Worm (Caenorhabditis elegans) whole organism, early embryonic: Measurements from ENCODE around the gene letm-1.

ENCODE experiments used
- F13C5.2 ChIP-seq: sonication (generic microtip); optimal IDR thresholded peaks from 2 replicates; lab custom pipeline; 2017; ENCODE audit warnings: mild to moderate bottlenecking, missing genetic modification characterization, inconsistent platforms, missing compliant biosample characterization
- ama-1 ChIP-seq: fragments of 150-350 bp; optimal IDR thresholded peaks from 2 replicates; lab custom pipeline; 2014
- ceh-13 ChIP-seq: fragments of 200-800 bp; sonication (Bioruptor generic); optimal IDR thresholded peaks from 2 replicates; lab custom pipeline; 2018; ENCODE audit warnings: mild to moderate bottlenecking, missing genetic modification characterization, missing compliant biosample characterization
- flt-1 ChIP-seq: fragments of 200-800 bp; sonication (Bioruptor generic); IDR thresholded peaks from 2 replicates; pipeline ENCODE4 v1.3.6; 2022; ENCODE audit warnings: missing genetic modification characterization, missing compliant biosample characterization
- hmg-4 ChIP-seq: fragments of 200-800 bp; sonication (Bioruptor generic); optimal IDR thresholded peaks from 2 replicates; lab custom pipeline; 2018; ENCODE audit warnings: mild to moderate bottlenecking, missing genetic modification characterization, missing compliant biosample characterization
- hnd-1 ChIP-seq: sonication (generic microtip); optimal IDR thresholded peaks from 2 replicates; lab custom pipeline; 2016; ENCODE audit warnings: missing genetic modification characterization, missing compliant biosample characterization

DNA sequence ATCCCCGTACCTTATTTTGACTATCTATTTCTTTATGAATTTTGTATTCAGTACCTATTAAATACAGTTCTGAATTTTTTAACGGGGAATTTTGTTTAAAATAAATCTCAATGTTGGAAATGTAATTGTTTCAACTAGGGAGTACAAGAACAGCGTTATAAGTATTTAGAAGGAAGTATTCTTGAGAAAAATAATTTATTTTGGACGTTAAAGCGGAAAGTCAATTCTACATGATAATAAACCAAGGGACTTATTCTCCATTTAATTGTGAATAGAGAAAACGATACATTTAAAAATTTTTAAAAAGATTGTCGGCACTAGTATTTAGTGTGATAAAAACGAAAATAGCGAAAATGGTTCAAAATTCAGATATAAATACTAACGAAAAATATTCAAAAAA is 8.1 kb downstream of the letm-1 start:
- TF ChIP-seq ama-1 (no peak), flt-1 (GFP tag; lab: Robert Waterston, UW) (no peak), hnd-1 (tag; lab: Kevin White, UChicago) (no peak), ceh-13 (no peak), F13C5.2 (tag; lab: Kevin White, UChicago) (no peak), hmg-4 (GFP tag; lab: Kevin White, UChicago) (no peak)
